Worm (Caenorhabditis elegans): ENCODE data around the gene T10D4.1.

DNA sequence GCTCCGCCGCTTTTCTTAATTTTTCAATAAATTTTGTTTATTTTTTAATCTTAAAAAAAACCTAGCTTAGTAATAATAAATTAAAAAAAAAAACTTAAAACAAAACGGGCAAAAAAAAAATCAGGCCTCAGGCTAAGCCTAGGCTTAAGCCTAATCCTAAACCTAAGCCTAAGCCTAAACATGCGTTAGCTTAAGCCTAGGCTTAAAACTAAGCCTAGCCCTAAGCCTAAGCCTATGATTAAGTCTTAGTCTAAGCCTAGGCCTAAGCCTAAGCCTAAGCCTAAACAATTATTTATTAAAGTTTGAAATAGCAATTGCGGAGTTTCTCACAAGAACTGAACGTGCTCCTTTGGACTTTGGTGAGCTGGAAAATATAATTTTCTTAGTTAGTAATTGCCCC is 14.6 kb upstream of the T10D4.1 start:
- no peak for TF ChIP-seq unc-62 (GFP tag; optimal IDR thresholded peaks at IDR 0.05)
- no peak for TF ChIP-seq zag-1 (tag; optimal IDR thresholded peaks at IDR 0.05)
